Worm (Caenorhabditis elegans): ENCODE data around the gene F41C6.6.
A peak's percentile ranks its signal among the peaks of the same experiment; 100 is the strongest.

DNA sequence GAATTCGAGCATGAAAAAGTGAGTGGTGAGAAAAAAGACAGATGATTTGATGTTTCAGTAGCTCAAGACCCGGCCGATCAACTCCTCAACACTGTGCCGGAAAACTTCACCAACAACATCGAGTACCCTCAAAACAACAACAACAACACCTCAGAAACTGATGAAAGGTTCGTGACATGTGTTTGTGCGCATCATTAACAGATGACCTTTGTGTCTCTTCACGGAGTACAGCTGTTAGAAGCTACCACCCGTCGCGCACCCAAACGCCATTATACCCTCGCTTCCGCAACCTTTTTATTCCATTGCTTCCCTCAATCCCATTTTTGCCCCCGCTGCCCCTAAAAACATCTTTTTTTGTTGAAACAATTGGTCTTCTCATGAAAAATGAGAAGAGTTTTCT lies 33.6 kb upstream of the F41C6.6 start:
- TF ChIP-seq elt-1 (tag; optimal IDR thresholded peaks at IDR 0.05) (no peak), ceh-9 (tag; optimal IDR thresholded peaks at IDR 0.05) (no peak), sea-2 (GFP tag; optimal IDR thresholded peaks at IDR 0.05) (no peak), nhr-11 (tag; optimal IDR thresholded peaks at IDR 0.05) (no peak), egl-27 (tag; optimal IDR thresholded peaks at IDR 0.05) (no peak), lin-39 (tag; optimal IDR thresholded peaks at IDR 0.05) (peak; percentile 25), nhr-76 (tag; optimal IDR thresholded peaks at IDR 0.05) (no peak), ceh-28 (tag; optimal IDR thresholded peaks at IDR 0.05) (no peak), ceh-16 (tag; optimal IDR thresholded peaks at IDR 0.05) (no peak), pha-4 (tag; optimal IDR thresholded peaks at IDR 0.05) (no peak), elt-3 (tag; optimal IDR thresholded peaks at IDR 0.05) (no peak), nhr-25 (tag; optimal IDR thresholded peaks at IDR 0.05) (no peak)
